Fruit fly (Drosophila melanogaster): ENCODE results near the gene dnd.

Gene dnd

dm6 chr3R:21848987-21849442, 38.1 kb downstream of the dnd start (continued):
- TF ChIP-seq Sry-β (GFP tag; optimal IDR thresholded peaks at IDR 0.05) = peak; percentile 14
- peak; percentile 69 for TF ChIP-seq CG12659 (GFP tag; optimal IDR thresholded peaks at IDR 0.05)
- TF ChIP-seq hb (GFP tag; IDR thresholded peaks at IDR 0.05; ENCODE audit: partially characterized antibody) = no peak
- peak; percentile 67 for TF ChIP-seq gcm (GFP tag; optimal IDR thresholded peaks at IDR 0.05)
- 0 out of 2 replicates have a peak, but pooled peaks have one; percentile 19 for TF ChIP-seq CG4360 (GFP tag; IDR thresholded peaks at IDR 0.05)
- TF ChIP-seq CG14860 (GFP tag; IDR thresholded peaks at IDR 0.05; ENCODE audit: partially characterized antibody) = no peak
- TF ChIP-seq CG12071 (GFP tag; optimal IDR thresholded peaks at IDR 0.05) = peak; percentile 8
- TF ChIP-seq Ptx1 (GFP tag; IDR thresholded peaks at IDR 0.05) = peak; percentile 52
- no peak for TF ChIP-seq CG2129 (GFP tag; IDR thresholded peaks at IDR 0.05; ENCODE audit: partially characterized antibody)
- TF ChIP-seq HmgD (GFP tag; optimal IDR thresholded peaks at IDR 0.05) = no peak
- no peak for TF ChIP-seq dati (GFP tag; IDR thresholded peaks at IDR 0.05)
- TF ChIP-seq Hmr (GFP tag; optimal IDR thresholded peaks at IDR 0.05) = peak; percentile 55
- peak; percentile 34 for TF ChIP-seq CG12219 (GFP tag; optimal IDR thresholded peaks at IDR 0.05)
- no peak for TF ChIP-seq Dref (GFP tag; IDR thresholded peaks at IDR 0.05)
- peak; percentile 73 for TF ChIP-seq CG12391 (tag; optimal IDR thresholded peaks at IDR 0.05)
- TF ChIP-seq ato (GFP tag; IDR thresholded peaks at IDR 0.05; ENCODE audit: partially characterized antibody) = no peak
- peak; percentile 62 for TF ChIP-seq CG18476 (GFP tag; optimal IDR thresholded peaks at IDR 0.05)
- TF ChIP-seq ara (GFP tag; IDR thresholded peaks at IDR 0.05) = peak; percentile 60; the same call in 1 of the 2 replicates
- no peak for TF ChIP-seq Dfd (GFP tag; optimal IDR thresholded peaks at IDR 0.05)
- 0 out of 2 replicates have a peak, but pooled peaks have one; percentile 9 for TF ChIP-seq esg (GFP tag; conservative IDR thresholded peaks at IDR 0.05)
- no peak for TF ChIP-seq CG12769 (tag; optimal IDR thresholded peaks at IDR 0.05)
- no peak for TF ChIP-seq dm (GFP tag; optimal IDR thresholded peaks at IDR 0.05)
- no peak for TF ChIP-seq CG34224 (GFP tag; IDR thresholded peaks at IDR 0.05; ENCODE audit: partially characterized antibody)
- TF ChIP-seq fu2 (GFP tag; optimal IDR thresholded peaks at IDR 0.05) = no peak
- TF ChIP-seq Spps (tag; optimal IDR thresholded peaks at IDR 0.05) = peak; percentile 50
- TF ChIP-seq aop (GFP tag; IDR thresholded peaks at IDR 0.05) = no peak
- peak; percentile 69 for TF ChIP-seq CG1529 (GFP tag; optimal IDR thresholded peaks at IDR 0.05)
- peak; percentile 67 for TF ChIP-seq CG17359 (tag; optimal IDR thresholded peaks at IDR 0.05)
- TF ChIP-seq CG32772 (GFP tag; IDR thresholded peaks at IDR 0.05) = no peak
- TF ChIP-seq Hmx (GFP tag; optimal IDR thresholded peaks at IDR 0.05) = peak; percentile 36
- peak; percentile 56 for TF ChIP-seq Hr3 (GFP tag; optimal IDR thresholded peaks at IDR 0.05)
- no peak for TF ChIP-seq CG17186 (GFP tag; optimal IDR thresholded peaks at IDR 0.05)
- no peak for TF ChIP-seq CG31224 (GFP tag; IDR thresholded peaks at IDR 0.05)
- peak; percentile 30 for TF ChIP-seq CG12155 (GFP tag; optimal IDR thresholded peaks at IDR 0.05)
- TF ChIP-seq hkb (optimal IDR thresholded peaks at IDR 0.05) = no peak
- TF ChIP-seq hkb (GFP tag; IDR thresholded peaks at IDR 0.05) = no peak
- peak; percentile 23 for TF ChIP-seq CG8944 (GFP tag; optimal IDR thresholded peaks at IDR 0.05)
- peak; percentile 28 for TF ChIP-seq CG13123 (GFP tag; optimal IDR thresholded peaks at IDR 0.05)
- no peak for TF ChIP-seq cad (GFP tag; optimal IDR thresholded peaks at IDR 0.05)
- peak; percentile 46; the same call in 1 of the 2 replicates for TF ChIP-seq CG14441 (GFP tag; IDR thresholded peaks at IDR 0.05)
- no peak for TF ChIP-seq CG17912 (GFP tag; optimal IDR thresholded peaks at IDR 0.05)
- peak; percentile 87 for TF ChIP-seq CG11504 (tag; optimal IDR thresholded peaks at IDR 0.05)
- no peak for TF ChIP-seq luna (GFP tag; optimal IDR thresholded peaks at IDR 0.05)
- TF ChIP-seq D19A (tag; optimal IDR thresholded peaks at IDR 0.05) = peak; percentile 78
- no peak for TF ChIP-seq Sin3A (optimal IDR thresholded peaks at IDR 0.05)
- TF ChIP-seq ewg (GFP tag; optimal IDR thresholded peaks at IDR 0.05) = peak; percentile 42
- no peak for TF ChIP-seq wek (GFP tag; optimal IDR thresholded peaks at IDR 0.05)
- TF ChIP-seq TFAM (GFP tag; optimal IDR thresholded peaks at IDR 0.05) = peak; percentile 49
- peak; percentile 84 for TF ChIP-seq phol (tag; optimal IDR thresholded peaks at IDR 0.05)
- TF ChIP-seq inv (GFP tag; IDR thresholded peaks at IDR 0.05; ENCODE audit: partially characterized antibody) = no peak
- TF ChIP-seq Usf (GFP tag; optimal IDR thresholded peaks at IDR 0.05) = no peak

All from whole organism, embryonic.